Worm (Caenorhabditis elegans) whole organism, L3 larva: ENCODE data around the gene fbxb-9.

Source experiments
- ZK546.5 ChIP-seq: sonication (generic microtip); optimal IDR thresholded peaks from 2 replicates; lab custom pipeline; 2017; ENCODE audit warnings: missing biosample characterization, missing genetic modification characterization
- ama-1 ChIP-seq: fragments of 150-350 bp; optimal IDR thresholded peaks from 2 replicates; lab custom pipeline; 2018
- egl-27 ChIP-seq: sonication (generic microtip); optimal IDR thresholded peaks from 4 replicates; lab custom pipeline; 2017; ENCODE audit warnings: missing biosample characterization, missing genetic modification reagents, missing genetic modification characterization
- fkh-10 ChIP-seq: sonication (generic microtip); optimal IDR thresholded peaks from 2 replicates; lab custom pipeline; 2017; ENCODE audit warnings: missing biosample characterization, missing genetic modification reagents, missing genetic modification characterization
- jun-1 ChIP-seq: fragments of 150-350 bp; optimal IDR thresholded peaks from 2 replicates; lab custom pipeline; 2014; ENCODE audit warnings: missing biosample characterization, missing genetic modification reagents, missing genetic modification characterization
- lin-39 ChIP-seq: fragments of 150-350 bp; optimal IDR thresholded peaks from 2 replicates; lab custom pipeline; 2018; ENCODE audit warnings: missing biosample characterization, missing genetic modification reagents, missing genetic modification characterization
- pha-4 ChIP-seq: fragments of 150-350 bp; optimal IDR thresholded peaks from 2 replicates; lab custom pipeline; 2014; ENCODE audit warnings: missing biosample characterization, missing genetic modification reagents, missing genetic modification characterization
- ztf-11 ChIP-seq: fragments of 150-350 bp; optimal IDR thresholded peaks from 2 replicates; lab custom pipeline; 2014; ENCODE audit warnings: missing biosample characterization, missing genetic modification characterization

DNA sequence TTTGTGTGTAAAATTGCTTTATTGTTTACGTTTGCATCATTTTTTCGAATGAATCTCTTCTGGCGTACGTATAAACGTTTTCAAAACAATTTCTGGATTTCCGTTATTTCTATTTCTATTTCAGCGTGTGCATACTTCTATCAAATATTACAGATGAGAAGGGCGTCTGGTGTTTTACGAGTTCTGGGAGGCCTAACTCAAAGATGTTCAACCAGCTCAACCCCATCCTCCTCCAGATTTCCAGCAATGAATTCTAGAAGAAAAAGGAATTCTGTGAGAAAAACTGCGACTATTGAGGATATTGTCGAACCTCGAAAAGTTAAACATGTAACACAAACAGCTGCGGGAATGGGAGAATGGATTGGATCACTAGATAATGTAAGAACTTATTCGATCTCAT is 11.5 kb downstream of the fbxb-9 start, which contains the start of gene C08F8.2:
- TF ChIP-seq ama-1 (peak; percentile 53), ztf-11 (tag; lab: Kevin White, UChicago) (no peak), jun-1 (tag; lab: Kevin White, UChicago) (no peak), fkh-10 (GFP tag; lab: Kevin White, UChicago) (no peak), ZK546.5 (no peak), egl-27 (tag; lab: Kevin White, UChicago) (no peak), pha-4 (no peak), lin-39 (tag; lab: Kevin White, UChicago) (no peak)
